Fruit fly (Drosophila melanogaster): ENCODE data around the gene fipi.

Gene fipi

dm6 chr2L:4811491-4812058, 17.7 kb upstream of the fipi start (continued):
- peak; percentile 100 for TF ChIP-seq cg (GFP tag; optimal IDR thresholded peaks at IDR 0.05)
- peak; percentile 77 for TF ChIP-seq amos (GFP tag; IDR thresholded peaks at IDR 0.05; ENCODE audit: partially characterized antibody)
- TF ChIP-seq CG11456 (GFP tag; IDR thresholded peaks at IDR 0.05): no peak
- TF ChIP-seq CG3838 (GFP tag; optimal IDR thresholded peaks at IDR 0.05): no peak
- TF ChIP-seq sd (tag; optimal IDR thresholded peaks at IDR 0.05): peak; percentile 82
- TF ChIP-seq mld (GFP tag; IDR thresholded peaks at IDR 0.05; ENCODE audit: partially characterized antibody): peak; percentile 55; the same call in 1 of the 3 replicates
- TF ChIP-seq z (GFP tag; IDR thresholded peaks at IDR 0.05): 0 out of 3 replicates have a peak, but pooled peaks have one; percentile 35
- no peak for TF ChIP-seq CG10959 (GFP tag; IDR thresholded peaks at IDR 0.05)
- TF ChIP-seq CG12769 (tag; optimal IDR thresholded peaks at IDR 0.05): peak; percentile 99
- TF ChIP-seq CG13424 (tag; optimal IDR thresholded peaks at IDR 0.05): no peak
- no peak for TF ChIP-seq CG1233 (GFP tag; optimal IDR thresholded peaks at IDR 0.05)
- peak; percentile 23 for TF ChIP-seq CG6765 (GFP tag; optimal IDR thresholded peaks at IDR 0.05)
- TF ChIP-seq stwl (tag; optimal IDR thresholded peaks at IDR 0.05): peak; percentile 33
- peak; percentile 69 for TF ChIP-seq sug (tag; optimal IDR thresholded peaks at IDR 0.05)
- peak; percentile 31 for TF ChIP-seq CG4328 (GFP tag; optimal IDR thresholded peaks at IDR 0.05)
- peak in 1 of 2 experiments; percentile 33 for TF ChIP-seq Dfd (GFP tag; optimal IDR thresholded peaks at IDR 0.05)
- TF ChIP-seq btn (GFP tag; optimal IDR thresholded peaks at IDR 0.05): no peak
- no peak for TF ChIP-seq eve (GFP tag; optimal IDR thresholded peaks at IDR 0.05)
- no peak for TF ChIP-seq Camta (GFP tag; optimal IDR thresholded peaks at IDR 0.05)
- TF ChIP-seq CG13287 (GFP tag; IDR thresholded peaks at IDR 0.05; ENCODE audit: partially characterized antibody): peak; percentile 75
- peak; percentile 61 for TF ChIP-seq nerfin-2 (GFP tag; IDR thresholded peaks at IDR 0.05; ENCODE audit: partially characterized antibody)
- no peak for TF ChIP-seq CG7357 (GFP tag; IDR thresholded peaks at IDR 0.05)
- TF ChIP-seq CG34376 (GFP tag; optimal IDR thresholded peaks at IDR 0.05): peak; percentile 95
- peak; percentile 96 for TF ChIP-seq Elba2 (GFP tag; optimal IDR thresholded peaks at IDR 0.05)
- peak; percentile 4 for TF ChIP-seq CG12299 (tag; optimal IDR thresholded peaks at IDR 0.05)
- no peak for TF ChIP-seq Abd-B (GFP tag; optimal IDR thresholded peaks at IDR 0.05)
- no peak for TF ChIP-seq wdn (GFP tag; IDR thresholded peaks at IDR 0.05)
- no peak; the same call in 1 of the 2 replicates for TF ChIP-seq CG2129 (GFP tag; IDR thresholded peaks at IDR 0.05; ENCODE audit: partially characterized antibody)
- no peak for TF ChIP-seq CG2120 (GFP tag; optimal IDR thresholded peaks at IDR 0.05)
- peak; percentile 71; the same call in 1 of the 2 replicates for TF ChIP-seq CG32772 (GFP tag; IDR thresholded peaks at IDR 0.05)
- TF ChIP-seq Chrac-16 (GFP tag; optimal IDR thresholded peaks at IDR 0.05): no peak
- TF ChIP-seq H15 (GFP tag; IDR thresholded peaks at IDR 0.05): no peak
- peak; percentile 17 for TF ChIP-seq lbe (GFP tag; optimal IDR thresholded peaks at IDR 0.05)
- TF ChIP-seq her (GFP tag; optimal IDR thresholded peaks at IDR 0.05): peak; percentile 50
- TF ChIP-seq repo (GFP tag; optimal IDR thresholded peaks at IDR 0.05): no peak
- TF ChIP-seq Awh (GFP tag; IDR thresholded peaks at IDR 0.05): 0 out of 2 replicates have a peak, but pooled peaks have one; percentile 15
- peak; percentile 24 for TF ChIP-seq oc (tag; optimal IDR thresholded peaks at IDR 0.05)
- TF ChIP-seq gsb-n (tag; optimal IDR thresholded peaks at IDR 0.05): no peak
- no peak for TF ChIP-seq pan (optimal IDR thresholded peaks at IDR 0.05)
- peak in 1 of 2 experiments; percentile 33 for TF ChIP-seq pan (GFP tag; optimal IDR thresholded peaks at IDR 0.05 in 1 of 2, IDR thresholded peaks at IDR 0.05 in 1 of 2)
- no peak for TF ChIP-seq fd96Cb (tag; optimal IDR thresholded peaks at IDR 0.05)
- TF ChIP-seq gem (tag; optimal IDR thresholded peaks at IDR 0.05): no peak
- TF ChIP-seq Hr78 (GFP tag; optimal IDR thresholded peaks at IDR 0.05): peak in 1 of 2 experiments; percentile 52
- TF ChIP-seq Spps (tag; optimal IDR thresholded peaks at IDR 0.05): no peak
- TF ChIP-seq jing (GFP tag; optimal IDR thresholded peaks at IDR 0.05): no peak
- TF ChIP-seq MESR4 (GFP tag; optimal IDR thresholded peaks at IDR 0.05): no peak
- peak; percentile 48; the same call in 1 of the 2 replicates for TF ChIP-seq CG32532 (GFP tag; IDR thresholded peaks at IDR 0.05)
- TF ChIP-seq Dll (GFP tag; IDR thresholded peaks at IDR 0.05; ENCODE audit: partially characterized antibody): peak; percentile 75; the same call in 3 of the 4 replicates
- no peak for TF ChIP-seq CG30403 (GFP tag; optimal IDR thresholded peaks at IDR 0.05)
